Fruit fly (Drosophila melanogaster) whole organism, embryonic: ENCODE measurements around the gene Pp1-87B.
A peak's percentile ranks its signal among the peaks of the same experiment; 100 is the strongest.

Experiments used
- Ada2b ChIP-seq: fragments of 200-800 bp; sonication (Bioruptor generic); IDR thresholded peaks from 2 replicates; pipeline ENCODE4 v1.3.6; 2022; ENCODE audit warnings: missing biosample characterization, missing genetic modification characterization
- Atf6 ChIP-seq: fragments of 200-800 bp; sonication (Bioruptor generic); IDR thresholded peaks from 2 replicates; pipeline ENCODE4 v1.3.6; 2022; ENCODE audit warnings: missing biosample characterization, missing genetic modification characterization
- CG1024 ChIP-seq: fragments of 200-800 bp; sonication (Bioruptor generic); IDR thresholded peaks from 2 replicates; pipeline ENCODE4 v1.3.6; 2022; ENCODE audit warnings: missing biosample characterization, missing genetic modification characterization
- CG11560 ChIP-seq: fragments of 200-800 bp; sonication (Bioruptor generic); IDR thresholded peaks from 3 replicates; pipeline ENCODE4 v1.3.6; 2022; ENCODE audit warnings: missing biosample characterization, missing genetic modification characterization
- CG12071 ChIP-seq: fragments of 200-800 bp; sonication (Bioruptor generic); optimal IDR thresholded peaks from 3 replicates; lab custom pipeline; 2018; ENCODE audit warnings: missing biosample characterization, mild to moderate bottlenecking, missing genetic modification characterization
- CG12236 ChIP-seq: fragments of 200-800 bp; sonication (Bioruptor generic); optimal IDR thresholded peaks from 2 replicates; lab custom pipeline; 2016; ENCODE audit warnings: missing biosample characterization, missing genetic modification characterization
- CG1233 ChIP-seq: fragments of 200-800 bp; sonication (Bioruptor generic); optimal IDR thresholded peaks from 4 replicates; lab custom pipeline; 2018; ENCODE audit warnings: missing biosample characterization, mild to moderate bottlenecking, missing genetic modification characterization
- CG13123 ChIP-seq: fragments of 200-800 bp; sonication (Bioruptor generic); optimal IDR thresholded peaks from 2 replicates; lab custom pipeline; 2016; ENCODE audit warnings: missing biosample characterization, missing genetic modification characterization
- CG13424 ChIP-seq: fragments of 200-800 bp; sonication (Bioruptor generic); optimal IDR thresholded peaks from 2 replicates; lab custom pipeline; 2019; ENCODE audit warnings: missing biosample characterization, mild to moderate bottlenecking, missing genetic modification characterization, moderate library complexity
- CG15269 ChIP-seq: fragments of 200-800 bp; sonication (Bioruptor generic); optimal IDR thresholded peaks from 2 replicates; lab custom pipeline; 2018; ENCODE audit warnings: missing biosample characterization, mild to moderate bottlenecking, missing genetic modification characterization, moderate library complexity
- CG17359 ChIP-seq: fragments of 200-800 bp; sonication (Bioruptor generic); optimal IDR thresholded peaks from 3 replicates; lab custom pipeline; 2018; ENCODE audit warnings: missing biosample characterization, mild to moderate bottlenecking, missing genetic modification characterization, moderate library complexity
- CG31441 ChIP-seq: fragments of 200-800 bp; sonication (Bioruptor generic); IDR thresholded peaks from 2 replicates; pipeline ENCODE4 v1.3.6; 2022; ENCODE audit warnings: missing biosample characterization, missing genetic modification characterization
- CG3726 ChIP-seq: fragments of 200-800 bp; sonication (Bioruptor generic); IDR thresholded peaks from 3 replicates; pipeline ENCODE4, ENCODE4 v1.3.6; 2022; ENCODE audit warnings: missing biosample characterization, missing genetic modification characterization
- CG42726 ChIP-seq: fragments of 200-800 bp; sonication (Bioruptor generic); IDR thresholded peaks from 2 replicates; pipeline ENCODE4 v1.3.6; 2022; ENCODE audit warnings: missing biosample characterization, missing genetic modification characterization; ENCODE audit not compliant: partially characterized antibody
- CG4404 ChIP-seq: fragments of 200-800 bp; sonication (Bioruptor generic); IDR thresholded peaks from 2 replicates; pipeline ENCODE4 v1.3.6; 2022; ENCODE audit warnings: missing biosample characterization, missing genetic modification characterization
- CG6854 ChIP-seq: fragments of 200-800 bp; sonication (Bioruptor generic); optimal IDR thresholded peaks from 3 replicates; lab custom pipeline; 2017; ENCODE audit warnings: missing biosample characterization, mild to moderate bottlenecking, missing genetic modification characterization
- CG7963 ChIP-seq: fragments of 200-800 bp; sonication (Bioruptor generic); IDR thresholded peaks from 3 replicates; pipeline ENCODE4 v1.3.6; 2022; ENCODE audit warnings: missing biosample characterization, missing genetic modification characterization; ENCODE audit not compliant: partially characterized antibody
- CG8089 ChIP-seq: fragments of 200-800 bp; sonication (Bioruptor generic); optimal IDR thresholded peaks from 3 replicates; lab custom pipeline; 2016; ENCODE audit warnings: missing biosample characterization, missing genetic modification characterization
- CG8478 ChIP-seq: fragments of >200 bp; optimal IDR thresholded peaks from 2 replicates; lab custom pipeline; 2018
- CTCF ChIP-seq: fragments of 200-800 bp; sonication (Bioruptor generic); optimal IDR thresholded peaks from 2 replicates; lab custom pipeline; 2017; ENCODE audit warnings: missing biosample characterization, mild to moderate bottlenecking, missing genetic modification characterization, moderate library complexity
- D ChIP-seq, 2 experiments: fragments of 200-800 bp in 1 of 2; fragments of >200 bp in 1 of 2; sonication (Bioruptor generic) in 1 of 2; optimal IDR thresholded peaks; 2 replicates in 1 of 2; 3 replicates in 1 of 2; lab custom pipeline; 2017; ENCODE audit warnings: mild to moderate bottlenecking in 1 of 2, missing biosample characterization in 1 of 2, missing genetic modification characterization in 1 of 2, missing genetic modification reagents in 1 of 2
- Fer1 ChIP-seq: fragments of 200-800 bp; sonication (Bioruptor generic); optimal IDR thresholded peaks from 2 replicates; lab custom pipeline; 2017; ENCODE audit warnings: missing biosample characterization, mild to moderate bottlenecking, missing genetic modification characterization
- H15 ChIP-seq: fragments of 200-800 bp; sonication (Bioruptor generic); IDR thresholded peaks from 3 replicates; pipeline ENCODE4 v1.3.6; 2022; ENCODE audit warnings: missing biosample characterization, missing genetic modification characterization
- HLH54F ChIP-seq: fragments of 200-800 bp; sonication (Bioruptor generic); optimal IDR thresholded peaks from 3 replicates; lab custom pipeline; 2016; ENCODE audit warnings: missing biosample characterization, missing genetic modification characterization
- Hey ChIP-seq: fragments of 200-800 bp; sonication (Bioruptor generic); optimal IDR thresholded peaks from 3 replicates; lab custom pipeline; 2018; ENCODE audit warnings: missing biosample characterization, mild to moderate bottlenecking, missing genetic modification characterization
- Hr51 ChIP-seq, 2 experiments: fragments of 200-800 bp; sonication (Bioruptor generic); optimal IDR thresholded peaks; 2 replicates in 1 of 2; 3 replicates in 1 of 2; lab custom pipeline; 2016 to 2018; ENCODE audit warnings: missing biosample characterization in 2 of 2, missing genetic modification characterization in 2 of 2, mild to moderate bottlenecking in 1 of 2, moderate library complexity in 1 of 2
- Lim3 ChIP-seq: fragments of 200-800 bp; sonication (Bioruptor generic); IDR thresholded peaks from 2 replicates; pipeline ENCODE4 v1.3.6; 2022; ENCODE audit warnings: missing biosample characterization, missing genetic modification characterization
- NK7.1 ChIP-seq: fragments of 200-800 bp; sonication (Bioruptor generic); optimal IDR thresholded peaks from 3 replicates; lab custom pipeline; 2016; ENCODE audit warnings: missing biosample characterization, missing genetic modification characterization
- PHDP ChIP-seq: fragments of 200-800 bp; sonication (Bioruptor generic); optimal IDR thresholded peaks from 3 replicates; lab custom pipeline; 2018; ENCODE audit warnings: missing biosample characterization, mild to moderate bottlenecking, missing genetic modification characterization, moderate library complexity
- Rx ChIP-seq: fragments of 200-800 bp; sonication (Bioruptor generic); IDR thresholded peaks from 2 replicates; pipeline ENCODE4 v1.3.6; 2022; ENCODE audit warnings: missing biosample characterization, missing genetic modification characterization
- Xbp1 ChIP-seq: fragments of 200-800 bp; sonication (Bioruptor generic); optimal IDR thresholded peaks from 3 replicates; lab custom pipeline; 2016; ENCODE audit warnings: missing biosample characterization, mild to moderate bottlenecking, missing genetic modification characterization
- bab2 ChIP-seq: fragments of 200-800 bp; sonication (Bioruptor generic); optimal IDR thresholded peaks from 2 replicates; lab custom pipeline; 2016; ENCODE audit warnings: missing biosample characterization, missing genetic modification characterization
- cad ChIP-seq: fragments of >200 bp; optimal IDR thresholded peaks from 2 replicates; lab custom pipeline; 2017; ENCODE audit warnings: missing biosample characterization, missing genetic modification characterization
- chif ChIP-seq, 2 experiments: fragments of 200-800 bp; sonication (Bioruptor generic); optimal IDR thresholded peaks; 3 replicates each; lab custom pipeline; 2016; ENCODE audit warnings: missing biosample characterization in 2 of 2, missing genetic modification characterization in 2 of 2
- chn ChIP-seq: fragments of 200-800 bp; sonication (Bioruptor generic); optimal IDR thresholded peaks from 2 replicates; lab custom pipeline; 2016; ENCODE audit warnings: missing biosample characterization, missing genetic modification characterization
- ci ChIP-seq: fragments of 200-800 bp; sonication (Bioruptor generic); IDR thresholded peaks from 3 replicates; pipeline ENCODE4 v1.3.6; 2022; ENCODE audit warnings: missing biosample characterization, missing genetic modification characterization
- dan ChIP-seq: fragments of 200-800 bp; sonication (Bioruptor generic); IDR thresholded peaks from 2 replicates; pipeline ENCODE4 v1.3.6; 2022; ENCODE audit warnings: missing biosample characterization, missing genetic modification characterization
- dm ChIP-seq: fragments of 200-800 bp; sonication (Bioruptor generic); optimal IDR thresholded peaks from 3 replicates; lab custom pipeline; 2016; ENCODE audit warnings: missing biosample characterization, missing genetic modification characterization
- gsb-n ChIP-seq: fragments of 200-800 bp; sonication (Bioruptor generic); optimal IDR thresholded peaks from 3 replicates; lab custom pipeline; 2018; ENCODE audit warnings: missing biosample characterization, mild to moderate bottlenecking, missing genetic modification characterization
- luna ChIP-seq: fragments of 200-800 bp; sonication (Bioruptor generic); optimal IDR thresholded peaks from 2 replicates; lab custom pipeline; 2016; ENCODE audit warnings: missing biosample characterization, missing genetic modification characterization
- odd ChIP-seq: fragments of 200-800 bp; sonication (Bioruptor generic); optimal IDR thresholded peaks from 2 replicates; lab custom pipeline; 2017; ENCODE audit warnings: missing biosample characterization, mild to moderate bottlenecking, missing genetic modification characterization
- otp ChIP-seq: fragments of 200-800 bp; sonication (Bioruptor generic); IDR thresholded peaks from 3 replicates; pipeline ENCODE4, ENCODE4 v1.3.6; 2022; ENCODE audit warnings: missing biosample characterization, missing genetic modification characterization
- psq ChIP-seq: fragments of 200-800 bp; sonication (Bioruptor generic); optimal IDR thresholded peaks from 2 replicates; lab custom pipeline; 2017; ENCODE audit warnings: missing biosample characterization, missing genetic modification characterization
- repo ChIP-seq: fragments of 200-800 bp; sonication (Bioruptor generic); optimal IDR thresholded peaks from 2 replicates; lab custom pipeline; 2016; ENCODE audit warnings: missing biosample characterization, missing genetic modification characterization
- ro ChIP-seq: fragments of 200-800 bp; sonication (Bioruptor generic); IDR thresholded peaks from 2 replicates; pipeline ENCODE4 v1.3.6; 2022; ENCODE audit warnings: missing biosample characterization, missing genetic modification characterization
- schlank ChIP-seq: fragments of 200-800 bp; sonication (Bioruptor generic); optimal IDR thresholded peaks from 2 replicates; lab custom pipeline; 2018; ENCODE audit warnings: missing biosample characterization, mild to moderate bottlenecking, missing genetic modification characterization
- sens-2 ChIP-seq: fragments of 200-800 bp; sonication (Bioruptor generic); IDR thresholded peaks from 2 replicates; pipeline ENCODE4 v1.3.6; 2022; ENCODE audit warnings: missing biosample characterization, missing genetic modification characterization
- tgo ChIP-seq: fragments of 200-800 bp; sonication (Bioruptor generic); IDR thresholded peaks from 3 replicates; pipeline ENCODE4 v1.3.6; 2022; ENCODE audit warnings: missing biosample characterization, missing genetic modification characterization
- ttk ChIP-seq: fragments of 200-800 bp; sonication (Bioruptor generic); IDR thresholded peaks from 2 replicates; pipeline ENCODE4 v2.1.2; 2022; ENCODE audit warnings: missing biosample characterization, missing genetic modification characterization
- tx ChIP-seq: fragments of 200-800 bp; sonication (Bioruptor generic); optimal IDR thresholded peaks from 2 replicates; lab custom pipeline; 2016; ENCODE audit warnings: missing biosample characterization, missing genetic modification characterization
- wdn ChIP-seq: fragments of 200-800 bp; sonication (Bioruptor generic); IDR thresholded peaks from 2 replicates; pipeline ENCODE4 v1.3.6; 2022; ENCODE audit warnings: missing biosample characterization, missing genetic modification characterization
- zen ChIP-seq: fragments of 200-800 bp; sonication (Bioruptor generic); optimal IDR thresholded peaks from 3 replicates; lab custom pipeline; 2018; ENCODE audit warnings: missing biosample characterization, mild to moderate bottlenecking, missing genetic modification characterization, moderate library complexity
- zen2 ChIP-seq: fragments of 200-800 bp; sonication (Bioruptor generic); IDR thresholded peaks from 3 replicates; pipeline ENCODE4 v1.3.6; 2022; ENCODE audit warnings: missing biosample characterization, missing genetic modification characterization; ENCODE audit not compliant: partially characterized antibody

Gene Pp1-87B

dm6 chr3R:12459879-12460522 is 34.3 kb upstream of the Pp1-87B start, which contains the start of the genes CG5961 and Polr3C (continued):
- TF ChIP-seq Rx (GFP tag; lab: Robert Waterston, UW) (no peak), CG12236 (no peak), odd (GFP tag; lab: Kevin White, UChicago) (no peak), Hey (tag; lab: Kevin White, UChicago) (no peak), CG31441 (GFP tag; lab: Robert Waterston, UW) (no peak), sens-2 (GFP tag; lab: Robert Waterston, UW) (no peak), zen2 (GFP tag; lab: Robert Waterston, UW) (no peak), CG1024 (GFP tag; lab: Robert Waterston, UW) (no peak), CG15269 (tag; lab: Kevin White, UChicago) (no peak), CG13123 (no peak), Ada2b (no peak), CG42726 (no peak), gsb-n (tag; lab: Kevin White, UChicago) (no peak), bab2 (GFP tag; lab: Kevin White, UChicago) (no peak), CG7963 (GFP tag; lab: Robert Waterston, UW) (no peak), ci (no peak), otp (no peak), ro (GFP tag; lab: Robert Waterston, UW) (no peak), Xbp1 (GFP tag; lab: Kevin White, UChicago) (no peak), ttk (GFP tag; lab: Robert Waterston, UW) (no peak), Lim3 (GFP tag; lab: Robert Waterston, UW) (no peak), Hr51 (GFP tag; optimal IDR thresholded peaks at IDR 0.05; lab: Kevin White, UChicago) (no peak), CG8478 (lab: Kevin White, UChicago) (no peak), CG17359 (tag; lab: Kevin White, UChicago) (no peak), dan (GFP tag; lab: Robert Waterston, UW) (no peak), chif (GFP tag; optimal IDR thresholded peaks at IDR 0.05; lab: Kevin White, UChicago) (no peak), cad (GFP tag; lab: Kevin White, UChicago) (no peak), dm (GFP tag; lab: Kevin White, UChicago) (no peak), CG12071 (GFP tag; lab: Kevin White, UChicago) (no peak), CG13424 (tag; lab: Kevin White, UChicago) (no peak), CG3726 (no peak), wdn (no peak), Atf6 (no peak), CG4404 (no peak), tx (GFP tag; lab: Kevin White, UChicago) (no peak), psq (GFP tag; lab: Kevin White, UChicago) (peak; percentile 80), NK7.1 (GFP tag; lab: Kevin White, UChicago) (no peak), chn (GFP tag; lab: Kevin White, UChicago) (no peak), D (optimal IDR thresholded peaks at IDR 0.05; lab: Kevin White, UChicago) (no peak), D (GFP tag; optimal IDR thresholded peaks at IDR 0.05; lab: Kevin White, UChicago) (no peak), CG6854 (GFP tag; lab: Kevin White, UChicago) (no peak), luna (GFP tag; lab: Kevin White, UChicago) (no peak), PHDP (tag; lab: Kevin White, UChicago) (no peak), HLH54F (GFP tag; lab: Kevin White, UChicago) (no peak), H15 (GFP tag; lab: Robert Waterston, UW) (no peak), repo (GFP tag; lab: Kevin White, UChicago) (no peak), zen (peak; percentile 11), CG1233 (GFP tag; lab: Kevin White, UChicago) (no peak), Fer1 (GFP tag; lab: Kevin White, UChicago) (peak; percentile 27), CG11560 (tag; lab: Robert Waterston, UW) (peak; percentile 95), CTCF (no peak), CG8089 (GFP tag; lab: Kevin White, UChicago) (no peak), tgo (GFP tag; lab: Robert Waterston, UW) (no peak), schlank (tag; lab: Kevin White, UChicago) (no peak)
